Worm (Caenorhabditis elegans) whole organism, L4/young adult: ENCODE data around the gene B0410.3.

Source experiments
- W03F9.2 ChIP-seq: fragments of 150-350 bp; optimal IDR thresholded peaks from 2 replicates; lab custom pipeline; 2014; ENCODE audit warnings: missing biosample characterization, missing genetic modification characterization
- dao-5 ChIP-seq: sonication (generic microtip); optimal IDR thresholded peaks from 2 replicates; lab custom pipeline; 2016; ENCODE audit warnings: missing genotype, missing genetic modification characterization, moderate library complexity, missing compliant biosample characterization
- him-1 ChIP-seq: sonication (generic microtip); optimal IDR thresholded peaks from 2 replicates; lab custom pipeline; 2016; ENCODE audit warnings: missing genotype, missing genetic modification reagents, missing genetic modification characterization, missing compliant biosample characterization

ce11 chrX:2873272-2873671, 18.0 kb downstream of the B0410.3 start:
- no peak for TF ChIP-seq him-1 (tag; lab: Kevin White, UChicago)
- TF ChIP-seq dao-5 (tag; lab: Kevin White, UChicago) = no peak
- no peak for TF ChIP-seq W03F9.2 (tag; lab: Kevin White, UChicago)
